Fruit fly (Drosophila melanogaster): ENCODE results near the gene Trpgamma.

The Trpgamma gene

dm6 chr2L:16686412-16687043, 10.0 kb upstream of the Trpgamma start (continued):
- TF ChIP-seq cyc (GFP tag; optimal IDR thresholded peaks at IDR 0.05) (peak; percentile 11), Sox102F (GFP tag; optimal IDR thresholded peaks at IDR 0.05) (peak; percentile 59), CG11294 (GFP tag; IDR thresholded peaks at IDR 0.05) (0 out of 2 replicates have a peak, but pooled peaks have one; percentile 27), dac (GFP tag; optimal IDR thresholded peaks at IDR 0.05) (peak; percentile 50), ss (GFP tag; optimal IDR thresholded peaks at IDR 0.05) (peak; percentile 88 to 90), CG8632 (GFP tag; optimal IDR thresholded peaks at IDR 0.05) (peak; percentile 24), CG6808 (GFP tag; optimal IDR thresholded peaks at IDR 0.05) (peak; percentile 83), eg (GFP tag; IDR thresholded peaks at IDR 0.05) (peak; percentile 89), CG3032 (tag; optimal IDR thresholded peaks at IDR 0.05) (peak; percentile 65), fkh (GFP tag; optimal IDR thresholded peaks at IDR 0.05) (no peak), CG31627 (GFP tag; optimal IDR thresholded peaks at IDR 0.05) (peak; percentile 11), Blimp-1 (GFP tag; optimal IDR thresholded peaks at IDR 0.05) (peak; percentile 56), Eip75B (GFP tag; optimal IDR thresholded peaks at IDR 0.05) (peak; percentile 50), Eip78C (GFP tag) (peak; percentile 91), achi (GFP tag; optimal IDR thresholded peaks at IDR 0.05) (peak; percentile 47), lz (GFP tag; optimal IDR thresholded peaks at IDR 0.05) (peak; percentile 28), fd85E (GFP tag; optimal IDR thresholded peaks at IDR 0.05) (no peak), Lpt (GFP tag; optimal IDR thresholded peaks at IDR 0.05) (peak; percentile 79), net (GFP tag; optimal IDR thresholded peaks at IDR 0.05) (peak; percentile 70), pdm3 (GFP tag; optimal IDR thresholded peaks at IDR 0.05) (peak; percentile 55), Hr4 (GFP tag; optimal IDR thresholded peaks at IDR 0.05) (peak; percentile 47), CG7368 (GFP tag; optimal IDR thresholded peaks at IDR 0.05) (peak; percentile 23), Hr38 (GFP tag; optimal IDR thresholded peaks at IDR 0.05) (no peak), Eip93F (GFP tag; optimal IDR thresholded peaks at IDR 0.05) (no peak), CG6276 (GFP tag; optimal IDR thresholded peaks at IDR 0.05) (peak; percentile 78)

DNA sequence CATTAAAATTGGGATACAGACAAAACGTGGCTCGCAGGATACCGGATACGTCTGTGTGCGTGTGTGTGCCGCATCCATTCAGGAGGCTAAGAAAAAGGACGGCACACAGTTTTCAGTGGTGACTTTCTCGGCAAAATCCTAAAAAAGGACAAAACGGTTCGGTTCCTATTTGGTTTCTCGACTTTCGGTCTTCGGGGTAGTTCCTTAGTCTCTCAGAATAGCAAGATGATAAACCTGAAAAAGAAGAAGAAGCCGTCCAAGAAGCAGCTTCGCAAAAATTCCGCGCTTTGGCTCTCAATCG, 9.1 kb upstream of the Trpgamma start:
- no peak for TF ChIP-seq eg (GFP tag; IDR thresholded peaks at IDR 0.05)
- no peak for TF ChIP-seq salr (GFP tag; optimal IDR thresholded peaks at IDR 0.05)
- no peak for TF ChIP-seq ss (GFP tag; optimal IDR thresholded peaks at IDR 0.05)
- TF ChIP-seq Ets96B (tag; optimal IDR thresholded peaks at IDR 0.05) = no peak
- TF ChIP-seq esn (GFP tag; optimal IDR thresholded peaks at IDR 0.05) = no peak
- TF ChIP-seq CG8119 (GFP tag; IDR thresholded peaks at IDR 0.05) = no peak
- TF ChIP-seq acj6 (GFP tag; optimal IDR thresholded peaks at IDR 0.05) = no peak
- no peak for TF ChIP-seq Hr4 (GFP tag; optimal IDR thresholded peaks at IDR 0.05)

- TF ChIP-seq CG32006 (GFP tag; optimal IDR thresholded peaks at IDR 0.05) = peak; percentile 87
- no peak for TF ChIP-seq fkh (GFP tag; optimal IDR thresholded peaks at IDR 0.05)
- TF ChIP-seq Gug (GFP tag; IDR thresholded peaks at IDR 0.05) = peak; percentile 43; the same call in 1 of the 2 replicates
- peak; percentile 66 for TF ChIP-seq CG4318 (GFP tag; optimal IDR thresholded peaks at IDR 0.05)
- peak; percentile 70 for TF ChIP-seq Hr4 (GFP tag; optimal IDR thresholded peaks at IDR 0.05)
- TF ChIP-seq CG6854 (GFP tag; optimal IDR thresholded peaks at IDR 0.05) = peak; percentile 9
- no peak for TF ChIP-seq topi (GFP tag; optimal IDR thresholded peaks at IDR 0.05)
- peak; percentile 73 for TF ChIP-seq CG16779 (tag; optimal IDR thresholded peaks at IDR 0.05)
- TF ChIP-seq net (GFP tag; optimal IDR thresholded peaks at IDR 0.05) = peak; percentile 85
- peak; percentile 29 for TF ChIP-seq fd85E (GFP tag; optimal IDR thresholded peaks at IDR 0.05)
- TF ChIP-seq CG6276 (GFP tag; optimal IDR thresholded peaks at IDR 0.05) = peak; percentile 79
- peak in 1 of 2 experiments; percentile 89 for TF ChIP-seq salr (GFP tag; optimal IDR thresholded peaks at IDR 0.05)
- TF ChIP-seq CG10631 (GFP tag; optimal IDR thresholded peaks at IDR 0.05) = peak; percentile 86
- peak; percentile 65 for TF ChIP-seq Sox15 (GFP tag; optimal IDR thresholded peaks at IDR 0.05)
- TF ChIP-seq CG6792 (GFP tag; optimal IDR thresholded peaks at IDR 0.05) = peak; percentile 82
- TF ChIP-seq CG3919 (GFP tag; optimal IDR thresholded peaks at IDR 0.05) = peak; percentile 81
- TF ChIP-seq Eip93F (GFP tag; optimal IDR thresholded peaks at IDR 0.05) = no peak
- no peak for TF ChIP-seq Hr39 (GFP tag; optimal IDR thresholded peaks at IDR 0.05)
- TF ChIP-seq Blimp-1 (GFP tag; optimal IDR thresholded peaks at IDR 0.05) = no peak
- peak; percentile 0 for TF ChIP-seq vri (GFP tag; optimal IDR thresholded peaks at IDR 0.05)
- no peak for TF ChIP-seq dac (GFP tag; optimal IDR thresholded peaks at IDR 0.05)
- peak; percentile 83 for TF ChIP-seq Lpt (GFP tag; optimal IDR thresholded peaks at IDR 0.05)
- peak; percentile 61 for TF ChIP-seq Smox (GFP tag; optimal IDR thresholded peaks at IDR 0.05)
- no peak for TF ChIP-seq Hr38 (GFP tag; optimal IDR thresholded peaks at IDR 0.05)
- peak; percentile 49 for TF ChIP-seq CG8319 (GFP tag; optimal IDR thresholded peaks at IDR 0.05)
- peak; percentile 43 for TF ChIP-seq CG7368 (GFP tag; optimal IDR thresholded peaks at IDR 0.05)
- TF ChIP-seq eg (GFP tag; IDR thresholded peaks at IDR 0.05) = peak; percentile 66
- peak; percentile 76 for TF ChIP-seq spab (GFP tag; optimal IDR thresholded peaks at IDR 0.05)
Observed at dm6 chr2L:16684908-16685611, 8.6 kb upstream of the Trpgamma start.

Data from whole organism, prepupa.